Worm (Caenorhabditis elegans) whole organism, late embryonic: ENCODE measurements around the gene clec-59.

Experiments
- T23F11.4 ChIP-seq: fragments of 200-800 bp; sonication (Bioruptor generic); optimal IDR thresholded peaks from 2 replicates; lab custom pipeline; 2018; ENCODE audit warnings: mild to moderate bottlenecking, missing genetic modification characterization, missing compliant biosample characterization
- ceh-14 ChIP-seq: sonication (generic microtip); optimal IDR thresholded peaks from 2 replicates; lab custom pipeline; 2016; ENCODE audit warnings: missing genotype, missing genetic modification characterization, missing compliant biosample characterization
- ceh-34 ChIP-seq: sonication (generic microtip); optimal IDR thresholded peaks from 2 replicates; lab custom pipeline; 2016; ENCODE audit warnings: mild to moderate bottlenecking, missing genetic modification characterization, missing compliant biosample characterization
- fkh-6 ChIP-seq: sonication (generic microtip); optimal IDR thresholded peaks from 2 replicates; lab custom pipeline; 2016; ENCODE audit warnings: missing genetic modification characterization, missing compliant biosample characterization
- hlh-13 ChIP-seq: fragments of 200-800 bp; sonication (Bioruptor generic); optimal IDR thresholded peaks from 2 replicates; lab custom pipeline; 2018; ENCODE audit warnings: mild to moderate bottlenecking, missing genetic modification characterization, missing compliant biosample characterization
- hlh-6 ChIP-seq: sonication (generic microtip); optimal IDR thresholded peaks from 2 replicates; lab custom pipeline; 2016; ENCODE audit warnings: missing genotype, missing genetic modification characterization, missing compliant biosample characterization
- npax-4 ChIP-seq: sonication (generic microtip); optimal IDR thresholded peaks from 2 replicates; lab custom pipeline; 2016; ENCODE audit warnings: missing genetic modification characterization, missing compliant biosample characterization
- pag-3 ChIP-seq: sonication (generic microtip); optimal IDR thresholded peaks from 2 replicates; lab custom pipeline; 2016; ENCODE audit warnings: missing compliant biosample characterization, missing genetic modification characterization, borderline replicate concordance
- pha-4 ChIP-seq: fragments of 150-350 bp; optimal IDR thresholded peaks from 2 replicates; lab custom pipeline; 2018; ENCODE audit warnings: missing biosample characterization, missing genetic modification reagents, missing genetic modification characterization
- pqm-1 ChIP-seq: sonication (generic microtip); optimal IDR thresholded peaks from 2 replicates; lab custom pipeline; 2016; ENCODE audit warnings: missing genetic modification characterization, missing compliant biosample characterization

DNA sequence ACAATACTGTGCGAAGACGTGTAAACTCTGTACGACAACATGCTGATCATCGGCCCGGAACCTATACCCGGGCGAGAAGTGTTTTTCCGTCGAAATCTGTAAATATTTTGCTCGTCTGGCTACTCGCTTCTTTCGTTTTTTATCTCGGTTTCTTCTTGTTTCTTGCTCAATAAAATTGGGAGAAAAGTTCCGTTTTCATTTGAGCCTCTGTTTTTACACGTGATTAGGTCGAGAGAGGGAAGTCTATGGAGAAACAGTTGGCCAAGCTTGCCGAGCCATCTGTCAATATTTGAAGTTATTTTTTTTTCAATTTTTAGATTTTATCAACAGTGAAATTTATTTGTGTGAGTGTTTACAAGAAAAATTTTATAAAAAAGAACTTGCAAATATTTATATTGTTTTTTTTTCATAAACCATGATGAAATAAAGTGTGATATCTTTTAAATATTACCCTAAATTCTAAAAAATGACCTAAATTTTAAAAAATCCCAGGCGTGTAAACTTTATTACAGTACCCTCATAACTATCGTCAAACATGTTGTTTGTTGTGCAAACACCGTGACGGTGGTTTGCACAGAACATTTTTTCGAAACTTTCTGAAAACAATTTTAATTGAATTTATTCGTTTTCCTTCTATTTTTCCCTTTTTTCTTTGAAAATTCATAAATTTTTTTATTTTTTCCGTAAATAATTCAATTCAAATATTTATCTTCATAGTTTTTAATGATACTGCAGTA, 34.1 kb downstream of the clec-59 start:
- TF ChIP-seq fkh-6 (tag; lab: Kevin White, UChicago): no peak
- TF ChIP-seq T23F11.4 (GFP tag; lab: Kevin White, UChicago): no peak
- TF ChIP-seq pqm-1 (tag; lab: Kevin White, UChicago): no peak
- no peak for TF ChIP-seq ceh-14 (tag; lab: Kevin White, UChicago)
- TF ChIP-seq pha-4 (tag; lab: Kevin White, UChicago): no peak
- no peak for TF ChIP-seq pag-3 (tag; lab: Kevin White, UChicago)
- TF ChIP-seq npax-4 (tag; lab: Kevin White, UChicago): no peak
- TF ChIP-seq hlh-6 (tag; lab: Kevin White, UChicago): no peak
- TF ChIP-seq hlh-13 (GFP tag; lab: Kevin White, UChicago): no peak
- TF ChIP-seq ceh-34 (tag; lab: Kevin White, UChicago): no peak
